Worm (Caenorhabditis elegans): Measurements from ENCODE around the gene Y48E1C.1.

Gene Y48E1C.1

DNA sequence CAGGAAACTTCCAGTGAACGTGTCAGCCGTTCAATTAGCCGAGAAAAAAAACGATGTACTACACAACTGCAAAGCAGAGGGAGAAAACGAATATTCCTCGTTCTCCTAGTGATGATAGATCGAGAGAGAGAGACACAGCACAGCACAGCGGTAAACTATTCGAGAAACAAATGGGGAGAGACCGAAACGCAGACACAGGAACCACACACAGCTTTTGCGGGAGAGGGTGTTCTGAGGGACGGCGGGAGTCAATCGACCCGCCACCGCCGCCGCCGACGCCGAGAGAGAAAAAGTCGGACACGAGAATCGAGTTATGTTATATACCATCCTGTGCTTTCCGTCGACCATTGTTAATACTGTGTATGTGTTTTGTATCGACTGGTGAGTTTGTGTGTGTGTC lies 41.8 kb downstream of the Y48E1C.1 start (continued):
- no peak for TF ChIP-seq unc-62 (GFP tag; optimal IDR thresholded peaks at IDR 0.05)
- no peak for TF ChIP-seq nhr-76 (tag; optimal IDR thresholded peaks at IDR 0.05)
- TF ChIP-seq ces-1 (GFP tag; optimal IDR thresholded peaks at IDR 0.05) = no peak
- no peak for TF ChIP-seq zip-4 (GFP tag; optimal IDR thresholded peaks at IDR 0.05)
- no peak for TF ChIP-seq dsc-1 (tag; optimal IDR thresholded peaks at IDR 0.05)
- TF ChIP-seq lin-14 (GFP tag; optimal IDR thresholded peaks at IDR 0.05) = peak; percentile 83
- no peak for TF ChIP-seq fkh-10 (GFP tag; optimal IDR thresholded peaks at IDR 0.05)
- peak; percentile 51 for TF ChIP-seq snu-23 (GFP tag; optimal IDR thresholded peaks at IDR 0.05)
- TF ChIP-seq pag-3 (tag; optimal IDR thresholded peaks at IDR 0.05; ENCODE audit: borderline replicate concordance, insufficient read depth) = no peak
- TF ChIP-seq unc-30 (tag; optimal IDR thresholded peaks at IDR 0.05) = no peak
- no peak for TF ChIP-seq Y116A8C.19 (tag; optimal IDR thresholded peaks at IDR 0.05; ENCODE audit: borderline replicate concordance)
- no peak for TF ChIP-seq nhr-11 (tag; optimal IDR thresholded peaks at IDR 0.05)
- TF ChIP-seq ceh-8 (GFP tag; optimal IDR thresholded peaks at IDR 0.05) = no peak
- TF ChIP-seq ztf-11 (tag; optimal IDR thresholded peaks at IDR 0.05) = no peak
- TF ChIP-seq ztf-4 (tag; optimal IDR thresholded peaks at IDR 0.05) = no peak
- TF ChIP-seq elt-2 (tag; optimal IDR thresholded peaks at IDR 0.05) = no peak
- no peak for TF ChIP-seq mef-2 (tag; optimal IDR thresholded peaks at IDR 0.05)
- TF ChIP-seq sptf-1 (tag; optimal IDR thresholded peaks at IDR 0.05) = no peak
- no peak for TF ChIP-seq ceh-63 (GFP tag; optimal IDR thresholded peaks at IDR 0.05)
- TF ChIP-seq lin-39 (tag; optimal IDR thresholded peaks at IDR 0.05) = no peak
- TF ChIP-seq hlh-4 (tag; optimal IDR thresholded peaks at IDR 0.05) = no peak
- TF ChIP-seq lir-3 (tag; optimal IDR thresholded peaks at IDR 0.05; ENCODE audit: poor library complexity) = no peak
- no peak for TF ChIP-seq nhr-85 (tag)
- no peak for TF ChIP-seq pqm-1 (tag; optimal IDR thresholded peaks at IDR 0.05)
- no peak for TF ChIP-seq efl-1 (optimal IDR thresholded peaks at IDR 0.05)
- no peak for TF ChIP-seq efl-1 (GFP tag; optimal IDR thresholded peaks at IDR 0.05 in 1 of 2)
- no peak for TF ChIP-seq tlp-1 (tag; optimal IDR thresholded peaks at IDR 0.05)
- TF ChIP-seq irx-1 (tag; optimal IDR thresholded peaks at IDR 0.05) = no peak
- TF ChIP-seq pax-3 (tag; optimal IDR thresholded peaks at IDR 0.05) = no peak
- peak; percentile 6 for TF ChIP-seq nhr-77 (tag; optimal IDR thresholded peaks at IDR 0.05)
- TF ChIP-seq ama-1 (optimal IDR thresholded peaks at IDR 0.05) = no peak
- peak; percentile 13 for TF ChIP-seq tbx-2 (tag; optimal IDR thresholded peaks at IDR 0.05)
- TF ChIP-seq snpc-4 (tag; optimal IDR thresholded peaks at IDR 0.05) = no peak
- TF ChIP-seq efl-3 (GFP tag; optimal IDR thresholded peaks at IDR 0.05) = no peak
- no peak for TF ChIP-seq sup-37 (GFP tag; optimal IDR thresholded peaks at IDR 0.05)
- TF ChIP-seq lin-13 (GFP tag; optimal IDR thresholded peaks at IDR 0.05) = no peak
- TF ChIP-seq C16A3.4 (tag; optimal IDR thresholded peaks at IDR 0.05) = no peak
- peak; percentile 21 for TF ChIP-seq nhr-20 (tag; optimal IDR thresholded peaks at IDR 0.05)

DNA sequence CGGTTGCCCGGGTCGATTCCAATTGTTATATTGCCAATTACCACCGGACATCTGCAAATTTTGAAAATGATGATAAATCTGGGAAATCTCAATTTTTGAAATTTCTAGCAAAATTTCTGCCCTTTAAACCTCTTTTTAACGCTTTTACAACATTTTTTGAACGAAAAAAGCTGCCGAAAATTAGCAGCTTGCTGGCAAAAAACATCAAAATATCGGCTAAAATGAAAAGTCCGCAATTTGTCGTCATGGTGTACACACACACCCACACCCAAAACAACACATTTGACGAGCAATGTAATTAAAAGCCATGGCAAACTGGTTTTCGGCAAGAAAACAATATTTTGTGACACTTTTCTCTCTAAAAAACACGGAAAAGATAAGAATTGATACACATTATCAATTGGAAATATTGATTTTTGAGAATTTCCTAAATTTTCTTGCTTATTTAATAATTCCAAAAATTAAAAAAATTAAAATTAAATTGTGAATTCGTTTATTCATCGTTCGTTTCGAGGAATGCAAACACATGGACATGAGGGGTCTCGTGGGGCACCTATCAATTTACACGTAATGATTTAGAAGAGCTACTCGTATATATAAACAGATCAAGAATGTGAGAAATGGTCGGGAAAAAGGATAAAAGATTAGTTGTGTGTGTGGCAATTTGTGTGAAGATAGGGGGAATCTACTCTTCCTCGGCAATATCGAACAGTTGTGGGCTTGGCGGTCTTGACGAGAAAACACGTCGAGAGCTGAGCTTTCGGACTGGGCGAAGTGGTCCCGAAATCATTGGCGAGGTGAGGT lies 46.0 kb downstream of the Y48E1C.1 start, which contains the start of gene pqn-27:
Gene pqn-27, minus strand, starts transcription at position 51 of the 804 bp plus-strand sequence.
- TF ChIP-seq elt-2 (tag; optimal IDR thresholded peaks at IDR 0.05) = peak; percentile 56
- peak; percentile 63 for TF ChIP-seq swsn-7 (tag; optimal IDR thresholded peaks at IDR 0.05)
- peak; percentile 10 for TF ChIP-seq aly-2 (tag; optimal IDR thresholded peaks at IDR 0.05)
- no peak for TF ChIP-seq tlp-1 (tag; optimal IDR thresholded peaks at IDR 0.05)
- peak; percentile 73 to 79 for TF ChIP-seq lsy-2 (tag; optimal IDR thresholded peaks at IDR 0.05)
- TF ChIP-seq pax-3 (tag; optimal IDR thresholded peaks at IDR 0.05) = no peak
- TF ChIP-seq unc-130 (tag; optimal IDR thresholded peaks at IDR 0.05) = peak; percentile 33
- no peak for TF ChIP-seq unc-86 (tag; optimal IDR thresholded peaks at IDR 0.05)
- no peak for TF ChIP-seq C34B4.2 (tag; optimal IDR thresholded peaks at IDR 0.05)
- TF ChIP-seq lir-3 (tag; optimal IDR thresholded peaks at IDR 0.05; ENCODE audit: poor library complexity) = no peak
- TF ChIP-seq fkh-10 (GFP tag; optimal IDR thresholded peaks at IDR 0.05) = no peak
- peak; percentile 89 for TF ChIP-seq nhr-19 (GFP tag; conservative IDR thresholded peaks at IDR 0.05)
- TF ChIP-seq C04F5.9 (tag; optimal IDR thresholded peaks at IDR 0.05) = peak; percentile 47
- TF ChIP-seq lin-14 (GFP tag; optimal IDR thresholded peaks at IDR 0.05) = peak; percentile 76
- no peak for TF ChIP-seq fkh-8 (tag; optimal IDR thresholded peaks at IDR 0.05)
- TF ChIP-seq ets-5 (GFP tag; IDR thresholded peaks at IDR 0.05) = no peak
- peak; percentile 79 for TF ChIP-seq tbx-2 (tag; optimal IDR thresholded peaks at IDR 0.05)
- peak; percentile 93 for TF ChIP-seq ztf-4 (tag; optimal IDR thresholded peaks at IDR 0.05)
- TF ChIP-seq nhr-11 (tag; optimal IDR thresholded peaks at IDR 0.05) = no peak
- TF ChIP-seq efl-1 (optimal IDR thresholded peaks at IDR 0.05) = peak; percentile 69 to 71
- TF ChIP-seq efl-1 (GFP tag; optimal IDR thresholded peaks at IDR 0.05 in 1 of 2) = peak; percentile 58 to 96
- TF ChIP-seq snu-23 (GFP tag; optimal IDR thresholded peaks at IDR 0.05) = peak; percentile 82
- no peak for TF ChIP-seq vab-15 (tag; optimal IDR thresholded peaks at IDR 0.05)
- no peak for TF ChIP-seq ceh-90 (tag; optimal IDR thresholded peaks at IDR 0.05)
- no peak for TF ChIP-seq alr-1 (tag; optimal IDR thresholded peaks at IDR 0.05; ENCODE audit: borderline replicate concordance)

Measured in whole organism, L1 larva.